Worm (Caenorhabditis elegans) whole organism, young adult: ENCODE data around the gene F10E9.3.
A peak's percentile ranks its signal among the peaks of the same experiment; 100 is the strongest.

Source experiments
- B0019.2 ChIP-seq: fragments of 200-800 bp; sonication (Bioruptor generic); conservative IDR thresholded peaks from 2 replicates; pipeline ENCODE4 v1.3.6; 2022; ENCODE audit warnings: missing genetic modification reagents, missing genetic modification characterization, missing compliant biosample characterization
- C06A6.2 ChIP-seq: fragments of 200-800 bp; sonication (Bioruptor generic); conservative IDR thresholded peaks from 2 replicates; pipeline ENCODE4 v1.3.6; 2022; ENCODE audit warnings: missing genetic modification characterization, missing compliant biosample characterization
- F37B4.10 ChIP-seq: fragments of 200-800 bp; sonication (Bioruptor generic); IDR thresholded peaks from 2 replicates; pipeline ENCODE4 v1.3.6; 2022; ENCODE audit warnings: missing genetic modification characterization, missing compliant biosample characterization
- Y95B8A.8 ChIP-seq: fragments of 200-800 bp; sonication (Bioruptor generic); IDR thresholded peaks from 2 replicates; pipeline ENCODE4 v1.3.6; 2022; ENCODE audit warnings: missing genetic modification reagents, missing genetic modification characterization, missing compliant biosample characterization
- ets-4 ChIP-seq: fragments of 200-800 bp; sonication (Bioruptor generic); optimal IDR thresholded peaks from 2 replicates; lab custom pipeline; 2018; ENCODE audit warnings: mild to moderate bottlenecking, missing genetic modification characterization, missing compliant biosample characterization
- him-1 ChIP-seq: sonication (generic microtip); optimal IDR thresholded peaks from 2 replicates; lab custom pipeline; 2016; ENCODE audit warnings: missing genotype, missing genetic modification reagents, missing genetic modification characterization, missing compliant biosample characterization
- hlh-26 ChIP-seq: fragments of 200-800 bp; sonication (Bioruptor generic); conservative IDR thresholded peaks from 2 replicates; pipeline ENCODE4 v1.3.6; 2022; ENCODE audit warnings: missing genetic modification reagents, missing genetic modification characterization, missing compliant biosample characterization
- mes-4 ChIP-seq: sonication (generic microtip); optimal IDR thresholded peaks from 2 replicates; lab custom pipeline; 2016; ENCODE audit warnings: missing genotype, missing genetic modification characterization, missing compliant biosample characterization
- nfya-1 ChIP-seq: sonication (generic microtip); optimal IDR thresholded peaks from 2 replicates; lab custom pipeline; 2017; ENCODE audit warnings: antibody characterized with exemption, missing compliant biosample characterization, missing genetic modification characterization, borderline replicate concordance; ENCODE audit not compliant: insufficient read depth
- nhr-27 ChIP-seq: fragments of 200-800 bp; sonication (Bioruptor generic); optimal IDR thresholded peaks from 2 replicates; lab custom pipeline; 2018; ENCODE audit warnings: mild to moderate bottlenecking, missing genetic modification characterization, moderate library complexity, missing compliant biosample characterization
- unc-130 ChIP-seq: sonication (generic microtip); optimal IDR thresholded peaks from 2 replicates; lab custom pipeline; 2016; ENCODE audit warnings: missing genetic modification reagents, missing genetic modification characterization, missing compliant biosample characterization

- TF ChIP-seq mes-4 (tag; lab: Kevin White, UChicago) (no peak), Y95B8A.8 (GFP tag; lab: Robert Waterston, UW) (no peak), nhr-27 (tag; lab: Kevin White, UChicago) (no peak), C06A6.2 (GFP tag; lab: Robert Waterston, UW) (no peak), unc-130 (GFP tag; lab: Kevin White, UChicago) (peak; percentile 94), hlh-26 (GFP tag; lab: Robert Waterston, UW) (no peak), ets-4 (GFP tag; lab: Kevin White, UChicago) (no peak), F37B4.10 (GFP tag; lab: Robert Waterston, UW) (no peak), nfya-1 (tag; lab: Kevin White, UChicago) (no peak), him-1 (tag; lab: Kevin White, UChicago) (peak; percentile 38), B0019.2 (GFP tag; lab: Robert Waterston, UW) (peak; percentile 73)
Observed at ce11 chrIII:8307356-8307755, 3.5 kb upstream of the F10E9.3 start, which contains the start of the genes F10E9.7 and F10E9.5.
